Worm (Caenorhabditis elegans) whole organism, L4 larva: ENCODE measurements around the gene ift-74.

Source experiments
- ceh-28 ChIP-seq: fragments of 150-350 bp; optimal IDR thresholded peaks from 2 replicates; lab custom pipeline; 2014; ENCODE audit warnings: missing biosample characterization, missing genetic modification reagents, missing genetic modification characterization
- ctbp-1 ChIP-seq: fragments of 200-800 bp; sonication (Bioruptor generic); IDR thresholded peaks from 2 replicates; pipeline ENCODE4 v1.3.6; 2022; ENCODE audit warnings: missing genetic modification reagents, missing genetic modification characterization, missing compliant biosample characterization
- lin-13 ChIP-seq: fragments of 150-350 bp; optimal IDR thresholded peaks from 2 replicates; lab custom pipeline; 2014; ENCODE audit warnings: missing biosample characterization, missing genetic modification reagents, missing genetic modification characterization
- lsy-2 ChIP-seq, 2 experiments: fragments of 150-350 bp in 1 of 2; sonication (generic microtip) in 1 of 2; optimal IDR thresholded peaks; 2 replicates each; lab custom pipeline; 2014 to 2017; ENCODE audit warnings: missing biosample characterization in 2 of 2, missing genetic modification characterization in 2 of 2
- snpc-4 ChIP-seq: fragments of 150-350 bp; optimal IDR thresholded peaks from 2 replicates; lab custom pipeline; 2014; ENCODE audit warnings: missing biosample characterization, missing genetic modification characterization
- ztf-11 ChIP-seq: fragments of 150-350 bp; optimal IDR thresholded peaks from 2 replicates; lab custom pipeline; 2014; ENCODE audit warnings: missing biosample characterization, missing genetic modification characterization

ce11 chrII:6710596-6710995 is 30.8 kb downstream of the ift-74 start:
- TF ChIP-seq ztf-11 (tag; lab: Kevin White, UChicago), result no peak
- no peak for TF ChIP-seq lin-13 (GFP tag; lab: Kevin White, UChicago)
- no peak for TF ChIP-seq ctbp-1 (GFP tag; lab: Robert Waterston, UW)
- TF ChIP-seq ceh-28 (tag; lab: Kevin White, UChicago), result no peak
- TF ChIP-seq lsy-2 (tag; optimal IDR thresholded peaks at IDR 0.05; lab: Kevin White, UChicago), result no peak
- TF ChIP-seq snpc-4 (tag; lab: Kevin White, UChicago), result no peak
